Fruit fly (Drosophila melanogaster) whole organism, adult: Measurements from ENCODE around the gene nmo.
A peak's percentile ranks its signal among the peaks of the same experiment; 100 is the strongest.

ENCODE experiments used
- CG11617 ChIP-seq: fragments of 200-800 bp; sonication (Bioruptor generic); optimal IDR thresholded peaks from 2 replicates; lab custom pipeline; 2017; ENCODE audit warnings: mild to moderate bottlenecking, missing biosample characterization, missing genetic modification reagents, missing genetic modification characterization
- CG12768 ChIP-seq: fragments of 200-800 bp; sonication (Bioruptor generic); optimal IDR thresholded peaks from 2 replicates; lab custom pipeline; 2017; ENCODE audit warnings: missing biosample characterization, missing genetic modification characterization, mild to moderate bottlenecking, moderate library complexity, missing genetic modification reagents
- CG14711 ChIP-seq: fragments of 200-800 bp; sonication (Bioruptor generic); optimal IDR thresholded peaks from 2 replicates; lab custom pipeline; 2018; ENCODE audit warnings: missing biosample characterization, mild to moderate bottlenecking, missing genetic modification characterization, moderate library complexity
- CG1620 ChIP-seq: fragments of 200-800 bp; sonication (Bioruptor generic); optimal IDR thresholded peaks from 2 replicates; lab custom pipeline; 2016; ENCODE audit warnings: missing biosample characterization, missing genetic modification characterization
- CG33017 ChIP-seq: fragments of 200-800 bp; sonication (Bioruptor generic); optimal IDR thresholded peaks from 2 replicates; lab custom pipeline; 2018; ENCODE audit warnings: missing biosample characterization, mild to moderate bottlenecking, missing genetic modification characterization, moderate library complexity
- CG5204 ChIP-seq: fragments of 200-800 bp; sonication (Bioruptor generic); optimal IDR thresholded peaks from 2 replicates; lab custom pipeline; 2016; ENCODE audit warnings: missing biosample characterization, missing genetic modification characterization
- CG7045 ChIP-seq: fragments of 200-800 bp; sonication (Bioruptor generic); optimal IDR thresholded peaks from 2 replicates; lab custom pipeline; 2017; ENCODE audit warnings: missing biosample characterization, mild to moderate bottlenecking, missing genetic modification characterization
- CG7101 ChIP-seq: fragments of 200-800 bp; sonication (Bioruptor generic); optimal IDR thresholded peaks from 2 replicates; lab custom pipeline; 2018; ENCODE audit warnings: missing biosample characterization, mild to moderate bottlenecking, missing genetic modification characterization, moderate library complexity
- Clk ChIP-seq: fragments of 200-800 bp; sonication (Bioruptor generic); optimal IDR thresholded peaks from 2 replicates; lab custom pipeline; 2017; ENCODE audit warnings: missing biosample characterization, missing genetic modification characterization
- Crg-1 ChIP-seq: fragments of 200-800 bp; sonication (Bioruptor generic); optimal IDR thresholded peaks from 2 replicates; lab custom pipeline; 2016; ENCODE audit warnings: missing biosample characterization, missing genetic modification characterization
- Hr96 ChIP-seq: fragments of 200-800 bp; sonication (Bioruptor generic); optimal IDR thresholded peaks from 2 replicates; lab custom pipeline; 2016; ENCODE audit warnings: missing biosample characterization, missing genetic modification characterization
- Mnt ChIP-seq: fragments of 200-800 bp; sonication (Bioruptor generic); optimal IDR thresholded peaks from 2 replicates; lab custom pipeline; 2016; ENCODE audit warnings: missing biosample characterization, mild to moderate bottlenecking, missing genetic modification characterization
- bab1 ChIP-seq: fragments of 200-800 bp; sonication (Bioruptor generic); optimal IDR thresholded peaks from 3 replicates; lab custom pipeline; 2019; ENCODE audit warnings: missing biosample characterization, mild to moderate bottlenecking, missing genetic modification characterization, moderate library complexity
- cic ChIP-seq: fragments of 200-800 bp; sonication (Bioruptor generic); optimal IDR thresholded peaks from 2 replicates; lab custom pipeline; 2017; ENCODE audit warnings: missing biosample characterization, mild to moderate bottlenecking, missing genetic modification characterization, moderate library complexity
- cnc ChIP-seq, 2 experiments: fragments of >200 bp; optimal IDR thresholded peaks; 2 replicates each; lab custom pipeline; 2017
- kay ChIP-seq: fragments of 200-800 bp; sonication (Bioruptor generic); peaks from one replicate; lab custom pipeline; 2016; ENCODE audit warnings: missing biosample characterization, missing genetic modification characterization, borderline replicate concordance
- ovo ChIP-seq: fragments of 200-800 bp; sonication (Bioruptor generic); optimal IDR thresholded peaks from 2 replicates; lab custom pipeline; 2016; ENCODE audit warnings: missing biosample characterization, missing genetic modification characterization
- pad ChIP-seq: fragments of 200-800 bp; sonication (Bioruptor generic); optimal IDR thresholded peaks from 3 replicates; lab custom pipeline; 2017; ENCODE audit warnings: missing biosample characterization, missing genetic modification characterization, mild to moderate bottlenecking, moderate library complexity, missing genetic modification reagents
- tj ChIP-seq: fragments of 200-800 bp; sonication (Bioruptor generic); optimal IDR thresholded peaks from 3 replicates; lab custom pipeline; 2017; ENCODE audit warnings: missing biosample characterization, mild to moderate bottlenecking, missing genetic modification characterization, moderate library complexity
- toe ChIP-seq: fragments of 200-800 bp; sonication (Bioruptor generic); optimal IDR thresholded peaks from 2 replicates; lab custom pipeline; 2016; ENCODE audit warnings: missing biosample characterization, missing genetic modification characterization

Gene nmo

dm6 chr3L:7961973-7962753 is 16.7 kb upstream of the nmo start:
- TF ChIP-seq CG12768 (GFP tag; lab: Kevin White, UChicago) (peak; percentile 60), CG11617 (GFP tag; lab: Kevin White, UChicago) (peak; percentile 22), CG33017 (tag; lab: Kevin White, UChicago) (no peak), Hr96 (GFP tag; lab: Kevin White, UChicago) (peak; percentile 1), Clk (no peak), Mnt (no peak), CG1620 (no peak), pad (GFP tag; lab: Kevin White, UChicago) (no peak), CG7101 (tag; lab: Kevin White, UChicago) (no peak), CG5204 (GFP tag; lab: Kevin White, UChicago) (no peak), CG7045 (GFP tag; lab: Kevin White, UChicago) (no peak), cnc (optimal IDR thresholded peaks at IDR 0.05; lab: Kevin White, UChicago) (no peak), CG14711 (tag; lab: Kevin White, UChicago) (no peak), Crg-1 (GFP tag; lab: Kevin White, UChicago) (no peak), cic (GFP tag; lab: Kevin White, UChicago) (peak; percentile 34), toe (GFP tag; lab: Kevin White, UChicago) (no peak), ovo (no peak)

- TF ChIP-seq ovo, result no peak
- no peak for TF ChIP-seq CG1620
- no peak for TF ChIP-seq cnc (optimal IDR thresholded peaks at IDR 0.05; lab: Kevin White, UChicago)
- TF ChIP-seq CG14711 (tag; lab: Kevin White, UChicago), result no peak
- TF ChIP-seq Clk, result no peak
- TF ChIP-seq kay (GFP tag; lab: Kevin White, UChicago), result no peak
- TF ChIP-seq bab1 (GFP tag; lab: Kevin White, UChicago), result no peak
- TF ChIP-seq cic (GFP tag; lab: Kevin White, UChicago), result no peak
- TF ChIP-seq toe (GFP tag; lab: Kevin White, UChicago), result no peak
- TF ChIP-seq CG7101 (tag; lab: Kevin White, UChicago), result no peak
- TF ChIP-seq CG7045 (GFP tag; lab: Kevin White, UChicago), result no peak
- TF ChIP-seq Mnt, result no peak
- TF ChIP-seq CG5204 (GFP tag; lab: Kevin White, UChicago), result no peak
- no peak for TF ChIP-seq tj (GFP tag; lab: Kevin White, UChicago)
- no peak for TF ChIP-seq CG11617 (GFP tag; lab: Kevin White, UChicago)
- no peak for TF ChIP-seq Crg-1 (GFP tag; lab: Kevin White, UChicago)
Observed at dm6 chr3L:7963022-7963421, 15.8 kb upstream of the nmo start.

- TF ChIP-seq bab1 (GFP tag; lab: Kevin White, UChicago), result no peak
- TF ChIP-seq CG12768 (GFP tag; lab: Kevin White, UChicago), result no peak
- no peak for TF ChIP-seq cnc (optimal IDR thresholded peaks at IDR 0.05; lab: Kevin White, UChicago)
- TF ChIP-seq CG1620, result no peak
- no peak for TF ChIP-seq CG33017 (tag; lab: Kevin White, UChicago)
- TF ChIP-seq tj (GFP tag; lab: Kevin White, UChicago), result no peak
- TF ChIP-seq Clk, result no peak
- no peak for TF ChIP-seq cic (GFP tag; lab: Kevin White, UChicago)
- TF ChIP-seq CG7101 (tag; lab: Kevin White, UChicago), result no peak
- no peak for TF ChIP-seq Crg-1 (GFP tag; lab: Kevin White, UChicago)
- no peak for TF ChIP-seq ovo
Observed at dm6 chr3L:7963549-7963948, 15.3 kb upstream of the nmo start.

dm6 chr3L:7967203-7967602 is 11.6 kb upstream of the nmo start:
- TF ChIP-seq CG12768 (GFP tag; lab: Kevin White, UChicago) (no peak), bab1 (GFP tag; lab: Kevin White, UChicago) (no peak)

- TF ChIP-seq CG33017 (tag; lab: Kevin White, UChicago) (no peak), CG5204 (GFP tag; lab: Kevin White, UChicago) (no peak), toe (GFP tag; lab: Kevin White, UChicago) (no peak), cic (GFP tag; lab: Kevin White, UChicago) (no peak), CG12768 (GFP tag; lab: Kevin White, UChicago) (no peak)
Observed at dm6 chr3L:7968422-7969030, 10.3 kb upstream of the nmo start.

- TF ChIP-seq tj (GFP tag; lab: Kevin White, UChicago) (peak; percentile 93), CG7045 (GFP tag; lab: Kevin White, UChicago) (no peak), bab1 (GFP tag; lab: Kevin White, UChicago) (peak; percentile 60)
Observed at dm6 chr3L:7970442-7970841, 8.4 kb upstream of the nmo start, which contains the start of gene RNaseX25. Gene RNaseX25 (plus strand): TSS chr3L:7970588.
